Fruit fly (Drosophila melanogaster): ENCODE measurements around the gene Eig71Ee.

Gene Eig71Ee

DNA sequence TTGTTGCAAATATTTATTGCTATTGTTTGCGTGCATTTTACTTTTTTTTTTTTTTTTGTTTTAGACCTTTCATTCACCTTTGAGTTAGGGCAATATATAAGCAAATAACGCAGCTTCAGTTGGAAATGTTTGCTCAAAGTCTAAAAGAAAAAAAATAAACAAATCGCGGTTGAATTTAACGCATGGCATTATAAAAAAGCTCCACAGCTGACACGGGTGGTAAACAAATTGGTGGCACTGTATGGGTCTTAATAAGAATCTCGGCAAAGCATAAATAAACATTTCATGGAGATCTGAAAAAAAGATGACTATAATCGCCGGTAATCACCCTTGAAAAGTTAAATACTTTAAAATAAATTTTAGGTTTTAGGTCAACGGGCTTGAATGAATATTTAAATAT, 38.6 kb upstream of the Eig71Ee start:
- TF ChIP-seq dpn (GFP tag; optimal IDR thresholded peaks at IDR 0.05) = peak in 1 of 2 experiments; percentile 7
- peak; percentile 8 for TF ChIP-seq CG7839 (tag; optimal IDR thresholded peaks at IDR 0.05)
- TF ChIP-seq sd (tag; optimal IDR thresholded peaks at IDR 0.05) = peak; percentile 19
- TF ChIP-seq CG10321 (GFP tag; IDR thresholded peaks at IDR 0.05) = no peak
- TF ChIP-seq Hmr (GFP tag; optimal IDR thresholded peaks at IDR 0.05) = peak; percentile 9
- TF ChIP-seq CG4360 (GFP tag; IDR thresholded peaks at IDR 0.05) = no peak
- no peak for TF ChIP-seq z (GFP tag; IDR thresholded peaks at IDR 0.05)
- no peak for TF ChIP-seq eyg (GFP tag; optimal IDR thresholded peaks at IDR 0.05)
- TF ChIP-seq CG9437 (GFP tag; optimal IDR thresholded peaks at IDR 0.05) = no peak
- peak; percentile 59 for TF ChIP-seq Med (GFP tag)
- peak; percentile 4 for TF ChIP-seq Sox102F (GFP tag; optimal IDR thresholded peaks at IDR 0.05)
- 0 out of 3 replicates have a peak, but pooled peaks have one; percentile 43 for TF ChIP-seq otp (GFP tag; IDR thresholded peaks at IDR 0.05)
- TF ChIP-seq row (GFP tag; IDR thresholded peaks at IDR 0.05) = peak; percentile 33; the same call in 1 of the 3 replicates
- TF ChIP-seq CG8388 (GFP tag; optimal IDR thresholded peaks at IDR 0.05) = peak; percentile 81
- TF ChIP-seq Asciz (GFP tag; optimal IDR thresholded peaks at IDR 0.05) = peak; percentile 24
- TF ChIP-seq sug (tag; optimal IDR thresholded peaks at IDR 0.05) = no peak
- TF ChIP-seq sqz (GFP tag; optimal IDR thresholded peaks at IDR 0.05) = peak; percentile 21
- no peak for TF ChIP-seq CG15514 (GFP tag; optimal IDR thresholded peaks at IDR 0.05)
- peak; percentile 7 for TF ChIP-seq CG8281 (tag; optimal IDR thresholded peaks at IDR 0.05)
- peak in 1 of 2 experiments; percentile 7 for TF ChIP-seq Hr51 (GFP tag; optimal IDR thresholded peaks at IDR 0.05)
- no peak for TF ChIP-seq bowl (GFP tag; IDR thresholded peaks at IDR 0.05)
- no peak for TF ChIP-seq Ravus (GFP tag; IDR thresholded peaks at IDR 0.05)
- TF ChIP-seq oc (tag; optimal IDR thresholded peaks at IDR 0.05) = peak; percentile 48
- TF ChIP-seq pnt (GFP tag; optimal IDR thresholded peaks at IDR 0.05) = no peak
- peak; percentile 21 for TF ChIP-seq lab (GFP tag; optimal IDR thresholded peaks at IDR 0.05)
- peak; percentile 65 for TF ChIP-seq sens (GFP tag)
- TF ChIP-seq dysf (GFP tag; IDR thresholded peaks at IDR 0.05) = 0 out of 3 replicates have a peak, but pooled peaks have one; percentile 29
- peak; percentile 38 for TF ChIP-seq CG13296 (GFP tag; optimal IDR thresholded peaks at IDR 0.05)
- peak; percentile 12 for TF ChIP-seq PHDP (tag; optimal IDR thresholded peaks at IDR 0.05)
- TF ChIP-seq CG1233 (GFP tag; optimal IDR thresholded peaks at IDR 0.05) = peak; percentile 27
- TF ChIP-seq CG16863 (GFP tag; optimal IDR thresholded peaks at IDR 0.05) = no peak
- TF ChIP-seq CG31388 (GFP tag; optimal IDR thresholded peaks at IDR 0.05) = no peak
- no peak for TF ChIP-seq Bteb2 (GFP tag; optimal IDR thresholded peaks at IDR 0.05)
- peak; percentile 5 for TF ChIP-seq CG18619 (GFP tag; optimal IDR thresholded peaks at IDR 0.05)
- no peak for TF ChIP-seq sima (GFP tag; optimal IDR thresholded peaks at IDR 0.05)

DNA sequence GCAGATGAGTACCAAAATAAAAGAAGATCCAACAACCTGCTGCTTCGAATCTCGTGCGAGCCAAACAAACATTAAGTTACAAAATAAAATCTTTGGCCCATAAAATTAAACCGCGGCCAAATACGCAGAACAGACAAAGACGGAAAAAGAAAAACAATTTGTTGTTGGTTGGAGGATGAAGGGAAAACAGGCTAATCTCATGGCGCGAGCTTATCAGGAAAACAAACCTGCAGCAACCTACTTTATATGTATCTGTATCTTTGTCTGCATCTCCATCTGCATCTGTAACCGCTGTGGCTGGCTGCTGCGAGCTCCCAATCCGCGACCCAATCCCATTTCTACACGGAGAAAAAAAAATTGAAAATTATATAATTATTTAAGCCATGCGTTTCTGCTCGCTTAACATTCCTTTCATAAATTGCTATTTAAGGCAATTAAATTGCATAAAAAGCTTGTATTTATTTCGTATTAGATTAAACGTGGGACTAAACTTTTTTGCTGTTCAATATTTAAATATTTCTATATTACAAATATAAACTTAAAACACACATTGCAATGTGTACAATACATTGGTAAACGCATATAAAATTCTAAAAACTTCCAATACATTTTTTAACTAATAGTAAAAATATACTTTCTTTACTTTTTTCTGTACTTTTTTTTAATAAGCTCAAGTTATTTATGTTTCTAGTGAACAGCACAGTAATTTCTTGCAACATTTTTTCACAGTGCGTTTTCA, 37.2 kb upstream of the Eig71Ee start:
- TF ChIP-seq CG8924 (tag; optimal IDR thresholded peaks at IDR 0.05) (peak; percentile 39), az2 (GFP tag; optimal IDR thresholded peaks at IDR 0.05) (peak; percentile 51), CG4730 (GFP tag; IDR thresholded peaks at IDR 0.05) (no peak), D (optimal IDR thresholded peaks at IDR 0.05) (no peak), D (GFP tag; optimal IDR thresholded peaks at IDR 0.05) (peak; percentile 56), MESR4 (GFP tag; optimal IDR thresholded peaks at IDR 0.05) (no peak), TFAM (GFP tag; optimal IDR thresholded peaks at IDR 0.05) (no peak), CG7839 (tag; optimal IDR thresholded peaks at IDR 0.05) (peak; percentile 38), CG10267 (tag; optimal IDR thresholded peaks at IDR 0.05) (peak; percentile 55), dysf (GFP tag; IDR thresholded peaks at IDR 0.05) (0 out of 3 replicates have a peak, but pooled peaks have one; percentile 9), trh (GFP tag; optimal IDR thresholded peaks at IDR 0.05) (peak; percentile 21), abd-A (tag; optimal IDR thresholded peaks at IDR 0.05) (peak; percentile 46), Hr51 (GFP tag; optimal IDR thresholded peaks at IDR 0.05) (peak in 1 of 2 experiments; percentile 55), sr (GFP tag; IDR thresholded peaks at IDR 0.05) (0 out of 3 replicates have a peak, but pooled peaks have one; percentile 16), Optix (GFP tag; IDR thresholded peaks at IDR 0.05) (no peak), CoRest (tag; optimal IDR thresholded peaks at IDR 0.05) (peak; percentile 47), Hr3 (GFP tag; optimal IDR thresholded peaks at IDR 0.05) (peak; percentile 36), CG7556 (GFP tag; optimal IDR thresholded peaks at IDR 0.05) (peak; percentile 38)
